Fruit fly (Drosophila melanogaster) whole organism, wandering third instar larva: ENCODE data around the gene CG15743.

Experiments
- Abd-B ChIP-seq: fragments of >200 bp; optimal IDR thresholded peaks from 2 replicates; lab custom pipeline; 2017; ENCODE audit warnings: missing biosample characterization, missing genetic modification characterization
- CG32264 ChIP-seq: fragments of 200-800 bp; sonication (Bioruptor generic); optimal IDR thresholded peaks from 2 replicates; lab custom pipeline; 2016; ENCODE audit warnings: missing biosample characterization, missing genetic modification characterization
- CG9705 ChIP-seq: fragments of 200-800 bp; sonication (Bioruptor generic); optimal IDR thresholded peaks from 2 replicates; lab custom pipeline; 2018; ENCODE audit warnings: missing biosample characterization, mild to moderate bottlenecking, missing genetic modification characterization
- CrebA ChIP-seq: fragments of 200-800 bp; sonication (Bioruptor generic); optimal IDR thresholded peaks from 2 replicates; lab custom pipeline; 2016; ENCODE audit warnings: missing biosample characterization, mild to moderate bottlenecking, missing genetic modification characterization, borderline replicate concordance
- Dfd ChIP-seq: fragments of >200 bp; optimal IDR thresholded peaks from 2 replicates; lab custom pipeline; 2017; ENCODE audit warnings: missing biosample characterization, missing genetic modification characterization
- Dif ChIP-seq: fragments of 200-275, 200-300 bp; sonication (Bioruptor generic); optimal IDR thresholded peaks from 2 replicates; lab custom pipeline; 2018; ENCODE audit warnings: missing biosample characterization, missing genetic modification characterization; ENCODE audit not compliant: partially characterized antibody
- GATAd ChIP-seq: sonication (Bioruptor generic); optimal IDR thresholded peaks from 2 replicates; lab custom pipeline; 2016; ENCODE audit warnings: missing biosample characterization, missing genetic modification characterization
- HLH106 ChIP-seq: fragments of 200-800 bp; optimal IDR thresholded peaks from 3 replicates; lab custom pipeline; 2019; ENCODE audit warnings: missing biosample characterization, mild to moderate bottlenecking, missing genetic modification characterization, moderate library complexity
- Hnf4 ChIP-seq: fragments of 200-800 bp; sonication (Bioruptor generic); optimal IDR thresholded peaks from 2 replicates; lab custom pipeline; 2016; ENCODE audit warnings: missing biosample characterization, mild to moderate bottlenecking, missing genetic modification characterization
- Hr78 ChIP-seq: fragments of >200 bp; optimal IDR thresholded peaks from 2 replicates; lab custom pipeline; 2017; ENCODE audit warnings: missing biosample characterization, missing genetic modification characterization
- Hr83 ChIP-seq: fragments of 200-300 bp; sonication (Bioruptor generic); optimal IDR thresholded peaks from 2 replicates; lab custom pipeline; 2016; ENCODE audit warnings: missing biosample characterization, mild to moderate bottlenecking, missing genetic modification characterization, moderate library complexity; ENCODE audit not compliant: poor library complexity, severe bottlenecking
- Jra ChIP-seq: sonication (Bioruptor generic); optimal IDR thresholded peaks from 2 replicates; lab custom pipeline; 2016; ENCODE audit warnings: missing biosample characterization, missing genetic modification characterization
- Mio ChIP-seq: sonication (Bioruptor generic); optimal IDR thresholded peaks from 2 replicates; lab custom pipeline; 2016; ENCODE audit warnings: missing biosample characterization, missing genetic modification characterization
- Myc ChIP-seq: fragments of >200 bp; optimal IDR thresholded peaks from 2 replicates; lab custom pipeline; 2017
- N ChIP-seq: fragments of >200 bp; optimal IDR thresholded peaks from 2 replicates; lab custom pipeline; 2018; ENCODE audit warnings: missing biosample characterization, missing external identifiers, missing genetic modification characterization
- OdsH ChIP-seq: fragments of 200-800 bp; sonication (Bioruptor generic); optimal IDR thresholded peaks from 2 replicates; lab custom pipeline; 2016; ENCODE audit warnings: missing biosample characterization, mild to moderate bottlenecking, missing genetic modification characterization
- Rel ChIP-seq, 2 experiments: fragments of 200-800 bp; sonication (Bioruptor generic) in 1 of 2; optimal IDR thresholded peaks; 2 replicates in 1 of 2; 3 replicates in 1 of 2; lab custom pipeline; 2016 to 2019; ENCODE audit warnings: mild to moderate bottlenecking in 2 of 2, missing biosample characterization in 2 of 2, missing genetic modification characterization in 2 of 2, moderate library complexity in 1 of 2
- Sp1 ChIP-seq: fragments of 200-800 bp; sonication (Bioruptor generic); optimal IDR thresholded peaks from 3 replicates; lab custom pipeline; 2019; ENCODE audit warnings: missing biosample characterization, mild to moderate bottlenecking, missing genetic modification characterization, moderate library complexity
- Vsx2 ChIP-seq: fragments of 200-300, 225-300 bp; sonication (Bioruptor generic); optimal IDR thresholded peaks from 2 replicates; lab custom pipeline; 2018; ENCODE audit warnings: missing biosample characterization, missing genetic modification characterization; ENCODE audit not compliant: partially characterized antibody
- br ChIP-seq: fragments of 200-800 bp; sonication (Bioruptor generic); optimal IDR thresholded peaks from 2 replicates; lab custom pipeline; 2016; ENCODE audit warnings: missing biosample characterization, missing genetic modification characterization
- brk ChIP-seq: fragments of 200-800 bp; sonication (Bioruptor generic); optimal IDR thresholded peaks from 2 replicates; lab custom pipeline; 2016; ENCODE audit warnings: missing biosample characterization, mild to moderate bottlenecking, missing genetic modification characterization
- dl ChIP-seq, 2 experiments: fragments of 175-275, 200-275 bp in 1 of 2; fragments of 200-275 bp in 1 of 2; sonication (Bioruptor generic); optimal IDR thresholded peaks; lab custom pipeline; 2018; ENCODE audit warnings: mild to moderate bottlenecking in 2 of 2, missing biosample characterization in 2 of 2, missing genetic modification characterization in 2 of 2, moderate library complexity in 2 of 2; ENCODE audit not compliant: partially characterized antibody in 2 of 2, insufficient read depth in 1 of 2
- dmrt93B ChIP-seq: fragments of 200-800 bp; sonication (Bioruptor generic); optimal IDR thresholded peaks from 2 replicates; lab custom pipeline; 2018; ENCODE audit warnings: missing biosample characterization, mild to moderate bottlenecking, missing genetic modification characterization
- dsf ChIP-seq: sonication (Bioruptor generic); optimal IDR thresholded peaks from 2 replicates; lab custom pipeline; 2016; ENCODE audit warnings: missing biosample characterization, missing genetic modification characterization, borderline replicate concordance
- ey ChIP-seq: fragments of 200-800 bp; sonication (Bioruptor generic); optimal IDR thresholded peaks from 2 replicates; lab custom pipeline; 2016; ENCODE audit warnings: missing biosample characterization, missing genetic modification characterization
- foxo ChIP-seq, 2 experiments: fragments of 200-800 bp; sonication (Bioruptor generic); optimal IDR thresholded peaks; 2 replicates in 1 of 2; 3 replicates in 1 of 2; lab custom pipeline; 2016 to 2017; ENCODE audit warnings: missing biosample characterization in 2 of 2, missing genetic modification characterization in 2 of 2
- fru ChIP-seq: fragments of 200-800 bp; sonication (Bioruptor generic); optimal IDR thresholded peaks from 3 replicates; lab custom pipeline; 2016; ENCODE audit warnings: missing biosample characterization, mild to moderate bottlenecking, missing genetic modification characterization
- h ChIP-seq: fragments of 200-800 bp; sonication (Bioruptor generic); optimal IDR thresholded peaks from 3 replicates; lab custom pipeline; 2016; ENCODE audit warnings: missing biosample characterization, mild to moderate bottlenecking, missing genetic modification characterization
- jim ChIP-seq: fragments of 175-275, 200-325 bp; sonication (Bioruptor generic); optimal IDR thresholded peaks from 2 replicates; lab custom pipeline; 2016; ENCODE audit warnings: missing biosample characterization, mild to moderate bottlenecking, missing genetic modification characterization
- lola ChIP-seq: fragments of >200 bp; optimal IDR thresholded peaks from 2 replicates; lab custom pipeline; 2017; ENCODE audit warnings: missing biosample characterization, missing genetic modification characterization
- pan ChIP-seq: fragments of >200 bp; optimal IDR thresholded peaks from 2 replicates; lab custom pipeline; 2017
- psq ChIP-seq: fragments of 200-800 bp; sonication (Bioruptor generic); optimal IDR thresholded peaks from 3 replicates; lab custom pipeline; 2017; ENCODE audit warnings: missing biosample characterization, mild to moderate bottlenecking, missing genetic modification characterization, moderate library complexity
- rgr ChIP-seq: fragments of 200-800 bp; sonication (Bioruptor generic); optimal IDR thresholded peaks from 3 replicates; lab custom pipeline; 2016; ENCODE audit warnings: missing biosample characterization, mild to moderate bottlenecking, missing genetic modification characterization
- sage ChIP-seq: fragments of 200-800 bp; sonication (Bioruptor generic); optimal IDR thresholded peaks from 2 replicates; lab custom pipeline; 2016; ENCODE audit warnings: missing biosample characterization, mild to moderate bottlenecking, missing genetic modification characterization
- sv ChIP-seq: fragments of 200-800 bp; sonication (Bioruptor generic); optimal IDR thresholded peaks from 3 replicates; lab custom pipeline; 2016; ENCODE audit warnings: missing biosample characterization, missing genetic modification characterization
- tai ChIP-seq: sonication (Bioruptor generic); optimal IDR thresholded peaks from 2 replicates; lab custom pipeline; 2016; ENCODE audit warnings: missing biosample characterization, missing genetic modification characterization
- usp ChIP-seq: fragments of >200 bp; optimal IDR thresholded peaks from 2 replicates; lab custom pipeline; 2017; ENCODE audit warnings: missing biosample characterization, missing genetic modification characterization
- woc ChIP-seq: sonication (Bioruptor generic); optimal IDR thresholded peaks from 2 replicates; lab custom pipeline; 2016; ENCODE audit warnings: missing biosample characterization, mild to moderate bottlenecking, missing genetic modification characterization

CG15743 gene

DNA sequence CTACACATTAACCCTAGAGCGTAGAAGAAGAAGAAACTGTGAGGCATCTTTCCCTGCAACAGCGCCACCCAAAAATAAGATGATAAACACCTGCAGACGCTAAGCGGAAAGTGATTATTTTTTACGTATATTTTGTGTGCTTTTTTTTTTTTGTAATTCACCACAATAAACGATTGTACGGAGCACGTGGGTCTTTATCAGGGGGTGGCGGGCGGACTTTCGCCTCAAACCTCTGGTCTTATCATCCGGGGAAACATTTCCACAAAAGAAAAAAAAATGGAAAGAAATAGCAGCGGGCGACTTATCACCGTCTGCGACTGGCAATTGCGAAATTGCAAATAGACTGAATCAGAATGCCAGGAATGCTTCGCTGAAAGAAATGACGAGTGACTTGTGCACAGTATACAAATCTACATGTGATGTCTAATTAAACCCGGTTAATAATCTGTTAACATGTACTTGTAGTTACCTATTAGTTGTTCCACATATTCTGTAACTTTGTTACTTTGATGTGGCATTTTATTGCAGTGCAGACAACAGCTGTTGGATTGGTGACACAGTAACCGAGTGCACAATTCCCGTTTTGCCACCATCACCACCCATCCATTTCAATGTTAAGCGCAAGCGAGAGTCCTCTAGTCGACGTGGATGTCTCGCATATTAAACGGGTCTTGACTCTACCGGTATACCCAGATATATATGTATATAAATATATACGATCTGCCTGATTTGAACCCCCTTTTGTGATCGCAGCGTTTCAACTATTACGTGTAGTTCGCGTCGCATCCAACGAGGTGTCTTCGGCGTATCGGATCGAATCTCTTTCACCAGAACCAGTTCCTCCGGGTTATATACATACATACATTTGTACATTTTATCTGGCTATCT is 46.6 kb downstream of the CG15743 start:
- TF ChIP-seq foxo (GFP tag; optimal IDR thresholded peaks at IDR 0.05; lab: Kevin White, UChicago): peak; percentile 78 to 92
- TF ChIP-seq CrebA (GFP tag; lab: Kevin White, UChicago): peak; percentile 85
- no peak for TF ChIP-seq N (GFP tag; lab: Kevin White, UChicago)
- TF ChIP-seq sage (GFP tag; lab: Kevin White, UChicago): peak; percentile 51
- peak; percentile 79 for TF ChIP-seq psq (GFP tag; lab: Kevin White, UChicago)
- no peak for TF ChIP-seq dl (GFP tag; optimal IDR thresholded peaks at IDR 0.05; lab: Kevin White, UChicago; ENCODE audit: insufficient read depth in 1 of 2, partially characterized antibody in 2 of 2)
- TF ChIP-seq Hr78 (GFP tag; lab: Kevin White, UChicago): no peak
- no peak for TF ChIP-seq pan (lab: Kevin White, UChicago)
- TF ChIP-seq Jra (GFP tag; lab: Kevin White, UChicago): peak; percentile 61
- peak; percentile 72 for TF ChIP-seq Sp1 (GFP tag; lab: Kevin White, UChicago)
- TF ChIP-seq HLH106 (tag; lab: Kevin White, UChicago): peak; percentile 66
- TF ChIP-seq rgr: peak; percentile 93
- TF ChIP-seq fru: peak; percentile 91
- peak; percentile 52 for TF ChIP-seq brk (GFP tag; lab: Kevin White, UChicago)
- TF ChIP-seq h: peak; percentile 92
- no peak for TF ChIP-seq Rel (GFP tag; optimal IDR thresholded peaks at IDR 0.05; lab: Kevin White, UChicago)
- TF ChIP-seq Rel (tag; optimal IDR thresholded peaks at IDR 0.05; lab: Kevin White, UChicago): peak; percentile 90
- TF ChIP-seq OdsH (GFP tag; lab: Kevin White, UChicago): peak; percentile 83
- TF ChIP-seq tai (GFP tag; lab: Kevin White, UChicago): peak; percentile 45
- TF ChIP-seq Hnf4 (GFP tag; lab: Kevin White, UChicago): peak; percentile 80
- peak; percentile 49 for TF ChIP-seq woc (GFP tag; lab: Kevin White, UChicago)
- no peak for TF ChIP-seq lola (GFP tag; lab: Kevin White, UChicago)
- no peak for TF ChIP-seq Myc (lab: Kevin White, UChicago)
- TF ChIP-seq Hr83 (GFP tag; lab: Kevin White, UChicago): no peak
- peak; percentile 73 for TF ChIP-seq CG32264 (GFP tag; lab: Kevin White, UChicago)
- peak; percentile 4 for TF ChIP-seq Dif (GFP tag; lab: Kevin White, UChicago)
- peak; percentile 18 for TF ChIP-seq Mio (GFP tag; lab: Kevin White, UChicago)
- TF ChIP-seq Dfd (GFP tag; lab: Kevin White, UChicago): no peak
- peak; percentile 88 for TF ChIP-seq ey
- TF ChIP-seq Abd-B (GFP tag; lab: Kevin White, UChicago): no peak
- TF ChIP-seq CG9705: no peak
- TF ChIP-seq br (GFP tag; lab: Kevin White, UChicago): peak; percentile 89
- no peak for TF ChIP-seq GATAd (GFP tag; lab: Kevin White, UChicago)
- no peak for TF ChIP-seq usp (GFP tag; lab: Kevin White, UChicago)
- TF ChIP-seq dmrt93B (GFP tag; lab: Kevin White, UChicago): peak; percentile 68

- TF ChIP-seq dl (GFP tag; optimal IDR thresholded peaks at IDR 0.05; lab: Kevin White, UChicago; ENCODE audit: insufficient read depth in 1 of 2, partially characterized antibody in 2 of 2) (no peak), CG32264 (GFP tag; lab: Kevin White, UChicago) (no peak), pan (lab: Kevin White, UChicago) (no peak), Myc (lab: Kevin White, UChicago) (no peak), Mio (GFP tag; lab: Kevin White, UChicago) (no peak), dsf (GFP tag; lab: Kevin White, UChicago) (no peak), Hr78 (GFP tag; lab: Kevin White, UChicago) (no peak), jim (GFP tag; lab: Kevin White, UChicago) (no peak), usp (GFP tag; lab: Kevin White, UChicago) (no peak), Hnf4 (GFP tag; lab: Kevin White, UChicago) (no peak), HLH106 (tag; lab: Kevin White, UChicago) (peak; percentile 41), br (GFP tag; lab: Kevin White, UChicago) (peak; percentile 37), sage (GFP tag; lab: Kevin White, UChicago) (no peak), Rel (GFP tag; optimal IDR thresholded peaks at IDR 0.05; lab: Kevin White, UChicago) (no peak), Rel (tag; optimal IDR thresholded peaks at IDR 0.05; lab: Kevin White, UChicago) (no peak), OdsH (GFP tag; lab: Kevin White, UChicago) (peak; percentile 34), lola (GFP tag; lab: Kevin White, UChicago) (no peak), sv (GFP tag; lab: Kevin White, UChicago) (no peak), CG9705 (no peak), GATAd (GFP tag; lab: Kevin White, UChicago) (no peak), ey (peak; percentile 27), rgr (peak; percentile 5), foxo (GFP tag; optimal IDR thresholded peaks at IDR 0.05; lab: Kevin White, UChicago) (peak in 1 of 2 experiments; percentile 46), psq (GFP tag; lab: Kevin White, UChicago) (no peak), Sp1 (GFP tag; lab: Kevin White, UChicago) (peak; percentile 25), brk (GFP tag; lab: Kevin White, UChicago) (no peak), N (GFP tag; lab: Kevin White, UChicago) (no peak), dmrt93B (GFP tag; lab: Kevin White, UChicago) (no peak), Jra (GFP tag; lab: Kevin White, UChicago) (no peak), woc (GFP tag; lab: Kevin White, UChicago) (peak; percentile 74), fru (peak; percentile 63), tai (GFP tag; lab: Kevin White, UChicago) (no peak), Dfd (GFP tag; lab: Kevin White, UChicago) (no peak), Hr83 (GFP tag; lab: Kevin White, UChicago) (no peak), CrebA (GFP tag; lab: Kevin White, UChicago) (no peak), h (peak; percentile 41), Vsx2 (no peak), Dif (GFP tag; lab: Kevin White, UChicago) (no peak), Abd-B (GFP tag; lab: Kevin White, UChicago) (no peak)
These were observed 47.3 kb downstream of the CG15743 start for dm6 chrX:13332702-13333243.
